Worm (Caenorhabditis elegans) whole organism, young adult: ENCODE results near the gene mlt-3.

Experiments
- F23B12.7 ChIP-seq: sonication (generic microtip); optimal IDR thresholded peaks from 2 replicates; lab custom pipeline; 2017; ENCODE audit warnings: missing genetic modification characterization, mild to moderate bottlenecking, missing compliant biosample characterization, antibody characterized with exemption, moderate library complexity; ENCODE audit not compliant: insufficient read depth
- ama-1 ChIP-seq, 3 experiments: fragments of 150-350 bp in 1 of 3; sonication (generic microtip) in 2 of 3; optimal IDR thresholded peaks; 2 replicates each; lab custom pipeline; 2014 to 2018; ENCODE audit warnings: missing biosample characterization in 2 of 3, missing genetic modification characterization in 2 of 3, missing genetic modification reagents in 2 of 3
- attf-6 ChIP-seq: fragments of 200-800 bp; sonication (Bioruptor generic); IDR thresholded peaks from 2 replicates; pipeline ENCODE4 v1.3.6; 2022; ENCODE audit warnings: missing genetic modification reagents, missing genetic modification characterization, missing compliant biosample characterization
- ceh-100 ChIP-seq: fragments of 200-800 bp; sonication (Bioruptor generic); IDR thresholded peaks from 2 replicates; pipeline ENCODE4 v1.3.6; 2022; ENCODE audit warnings: missing genetic modification reagents, missing genetic modification characterization, missing compliant biosample characterization
- egl-44 ChIP-seq: fragments of 200-800 bp; sonication (Bioruptor generic); IDR thresholded peaks from 2 replicates; pipeline ENCODE4 v1.3.6; 2022; ENCODE audit warnings: missing genetic modification reagents, missing genetic modification characterization, missing compliant biosample characterization
- him-1 ChIP-seq: sonication (generic microtip); optimal IDR thresholded peaks from 2 replicates; lab custom pipeline; 2016; ENCODE audit warnings: missing genotype, missing genetic modification reagents, missing genetic modification characterization, missing compliant biosample characterization
- lin-26 ChIP-seq: fragments of 200-800 bp; sonication (Bioruptor generic); IDR thresholded peaks from 2 replicates; pipeline ENCODE4 v1.3.6; 2022; ENCODE audit warnings: missing genetic modification reagents, missing genetic modification characterization, missing compliant biosample characterization
- nfya-1 ChIP-seq: sonication (generic microtip); optimal IDR thresholded peaks from 2 replicates; lab custom pipeline; 2017; ENCODE audit warnings: antibody characterized with exemption, missing compliant biosample characterization, missing genetic modification characterization, borderline replicate concordance; ENCODE audit not compliant: insufficient read depth
- sdz-38 ChIP-seq: sonication (generic microtip); optimal IDR thresholded peaks from 2 replicates; lab custom pipeline; 2016; ENCODE audit warnings: missing genotype, missing genetic modification characterization, missing compliant biosample characterization
- unc-62 ChIP-seq: fragments of 150-350 bp; optimal IDR thresholded peaks from 2 replicates; lab custom pipeline; 2014; ENCODE audit warnings: missing biosample characterization, missing genetic modification reagents, missing genetic modification characterization

- TF ChIP-seq nfya-1 (no peak), him-1 (tag; lab: Kevin White, UChicago) (peak; percentile 14), ama-1 (optimal IDR thresholded peaks at IDR 0.05; lab: Kevin White, UChicago) (no peak), ama-1 (GFP tag; optimal IDR thresholded peaks at IDR 0.05; lab: Kevin White, UChicago) (no peak), attf-6 (no peak), unc-62 (GFP tag; lab: Kevin White, UChicago) (no peak), lin-26 (GFP tag; lab: Robert Waterston, UW) (no peak), ceh-100 (GFP tag; lab: Robert Waterston, UW) (no peak), egl-44 (GFP tag; lab: Robert Waterston, UW) (no peak), sdz-38 (no peak), F23B12.7 (tag; lab: Kevin White, UChicago) (no peak)
Observed at ce11 chrIV:12194668-12195067, 32.2 kb downstream of the mlt-3 start.
